Fruit fly (Drosophila melanogaster) whole organism, embryonic: ENCODE results near the gene Vlet.

Experiments
- Hmr ChIP-seq: fragments of 200-800 bp; sonication (Bioruptor generic); optimal IDR thresholded peaks from 3 replicates; lab custom pipeline; 2017; ENCODE audit warnings: mild to moderate bottlenecking, missing biosample characterization, missing genetic modification reagents, missing genetic modification characterization
- Hr39 ChIP-seq: fragments of >200 bp; optimal IDR thresholded peaks from 2 replicates; lab custom pipeline; 2017
- dysf ChIP-seq: fragments of 200-800 bp; sonication (Bioruptor generic); IDR thresholded peaks from 3 replicates; pipeline ENCODE4 v1.3.6; 2022; ENCODE audit warnings: missing biosample characterization, missing genetic modification characterization
- kay ChIP-seq: fragments of 200-800 bp; sonication (Bioruptor generic); optimal IDR thresholded peaks from 2 replicates; lab custom pipeline; 2016; ENCODE audit warnings: missing biosample characterization, missing genetic modification characterization

DNA sequence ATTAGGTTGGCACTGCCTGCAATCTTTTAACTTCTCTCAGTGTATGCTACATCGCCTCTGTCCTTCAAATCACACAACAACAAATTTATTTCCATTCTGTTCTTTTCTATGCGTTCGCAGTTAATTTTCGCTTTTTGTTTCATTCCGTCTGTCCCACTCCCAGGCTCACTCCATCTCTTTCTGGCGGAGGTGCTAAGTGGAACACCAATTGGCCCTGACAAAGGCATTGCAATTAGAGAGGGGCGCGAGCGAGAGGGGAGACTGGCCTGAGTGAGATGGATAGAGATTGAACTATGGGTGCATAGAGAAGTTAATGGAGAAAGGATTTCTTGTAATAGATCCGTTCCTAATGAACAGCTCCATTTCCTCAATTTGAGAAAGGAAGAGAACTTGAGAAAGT is 37.9 kb downstream of the Vlet start:
- no peak for TF ChIP-seq Hr39 (lab: Kevin White, UChicago)
- TF ChIP-seq dysf (GFP tag; lab: Robert Waterston, UW), result no peak
- no peak for TF ChIP-seq Hmr (GFP tag; lab: Kevin White, UChicago)
- no peak for TF ChIP-seq kay (GFP tag; lab: Kevin White, UChicago)
